Fruit fly (Drosophila melanogaster) whole organism, embryonic: ENCODE results near the gene Tsf2.
A peak's percentile ranks its signal among the peaks of the same experiment; 100 is the strongest.

ENCODE experiments used
- Antp ChIP-seq: fragments of 200-800 bp; sonication (Bioruptor generic); optimal IDR thresholded peaks from 3 replicates; lab custom pipeline; 2016; ENCODE audit warnings: missing biosample characterization, missing genetic modification characterization
- Atf6 ChIP-seq: fragments of 200-800 bp; sonication (Bioruptor generic); IDR thresholded peaks from 2 replicates; pipeline ENCODE4 v1.3.6; 2022; ENCODE audit warnings: missing biosample characterization, missing genetic modification characterization
- Bgb ChIP-seq: fragments of 200-800 bp; sonication (Bioruptor generic); IDR thresholded peaks from 2 replicates; pipeline ENCODE4 v1.3.6; 2022; ENCODE audit warnings: missing biosample characterization, missing genetic modification characterization; ENCODE audit not compliant: partially characterized antibody
- BtbVII ChIP-seq: fragments of 200-800 bp; sonication (Bioruptor generic); optimal IDR thresholded peaks from 3 replicates; lab custom pipeline; 2017; ENCODE audit warnings: missing biosample characterization, mild to moderate bottlenecking, missing genetic modification characterization
- CG10274 ChIP-seq: fragments of 200-800 bp; sonication (Bioruptor generic); optimal IDR thresholded peaks from 3 replicates; lab custom pipeline; 2017; ENCODE audit warnings: missing biosample characterization, mild to moderate bottlenecking, missing genetic modification characterization
- CG10462 ChIP-seq: fragments of 200-800 bp; sonication (Bioruptor generic); optimal IDR thresholded peaks from 2 replicates; lab custom pipeline; 2016; ENCODE audit warnings: missing biosample characterization, missing genetic modification characterization
- CG12104 ChIP-seq: fragments of 200-800 bp; sonication (Bioruptor generic); optimal IDR thresholded peaks from 3 replicates; lab custom pipeline; 2016; ENCODE audit warnings: missing biosample characterization, missing genetic modification characterization
- CG12299 ChIP-seq: fragments of 200-800 bp; sonication (Bioruptor generic); optimal IDR thresholded peaks from 2 replicates; lab custom pipeline; 2018; ENCODE audit warnings: missing biosample characterization, mild to moderate bottlenecking, missing genetic modification characterization
- CG12942 ChIP-seq: fragments of 200-800 bp; sonication (Bioruptor generic); optimal IDR thresholded peaks from 3 replicates; lab custom pipeline; 2016; ENCODE audit warnings: missing biosample characterization, missing genetic modification characterization
- CG17568 ChIP-seq: fragments of 200-800 bp; sonication (Bioruptor generic); optimal IDR thresholded peaks from 2 replicates; lab custom pipeline; 2018; ENCODE audit warnings: missing biosample characterization, mild to moderate bottlenecking, missing genetic modification characterization, moderate library complexity
- CG2202 ChIP-seq: fragments of 200-800 bp; sonication (Bioruptor generic); optimal IDR thresholded peaks from 2 replicates; lab custom pipeline; 2018; ENCODE audit warnings: missing biosample characterization, mild to moderate bottlenecking, missing genetic modification characterization
- CG2889 ChIP-seq: fragments of 200-800 bp; sonication (Bioruptor generic); IDR thresholded peaks from 3 replicates; pipeline ENCODE4 v1.3.6; 2022; ENCODE audit warnings: missing biosample characterization, missing genetic modification characterization
- CG30431 ChIP-seq: fragments of 200-800 bp; sonication (Bioruptor generic); optimal IDR thresholded peaks from 2 replicates; lab custom pipeline; 2017; ENCODE audit warnings: missing biosample characterization, missing genetic modification characterization
- CG31224 ChIP-seq: fragments of 200-800 bp; sonication (Bioruptor generic); IDR thresholded peaks from 2 replicates; pipeline ENCODE4 v1.3.6; 2022; ENCODE audit warnings: missing biosample characterization, missing genetic modification characterization
- CG32532 ChIP-seq: fragments of 200-800 bp; sonication (Bioruptor generic); IDR thresholded peaks from 2 replicates; pipeline ENCODE4 v1.3.6; 2022; ENCODE audit warnings: missing biosample characterization, missing genetic modification characterization
- CG4820 ChIP-seq: fragments of 200-800 bp; sonication (Bioruptor generic); optimal IDR thresholded peaks from 3 replicates; lab custom pipeline; 2016; ENCODE audit warnings: missing biosample characterization, missing genetic modification characterization
- CG5180 ChIP-seq: fragments of 200-800 bp; sonication (Bioruptor generic); optimal IDR thresholded peaks from 3 replicates; lab custom pipeline; 2017; ENCODE audit warnings: missing biosample characterization, missing genetic modification characterization, mild to moderate bottlenecking, moderate library complexity, missing genetic modification reagents
- CG7963 ChIP-seq: fragments of 200-800 bp; sonication (Bioruptor generic); IDR thresholded peaks from 3 replicates; pipeline ENCODE4 v1.3.6; 2022; ENCODE audit warnings: missing biosample characterization, missing genetic modification characterization; ENCODE audit not compliant: partially characterized antibody
- CG8089 ChIP-seq: fragments of 200-800 bp; sonication (Bioruptor generic); optimal IDR thresholded peaks from 3 replicates; lab custom pipeline; 2016; ENCODE audit warnings: missing biosample characterization, missing genetic modification characterization
- CG9609 ChIP-seq: fragments of 200-800 bp; sonication (Bioruptor generic); optimal IDR thresholded peaks from 3 replicates; lab custom pipeline; 2016; ENCODE audit warnings: missing biosample characterization, missing genetic modification characterization
- D19A ChIP-seq: fragments of 200-800 bp; optimal IDR thresholded peaks from 3 replicates; lab custom pipeline; 2019; ENCODE audit warnings: missing biosample characterization, mild to moderate bottlenecking, missing genetic modification characterization, moderate library complexity
- E2f2 ChIP-seq: fragments of 200-800 bp; sonication (Bioruptor generic); IDR thresholded peaks from 2 replicates; pipeline ENCODE4 v1.3.6; 2022; ENCODE audit warnings: missing biosample characterization, missing genetic modification characterization
- Eip74EF ChIP-seq, 2 experiments: fragments of 200-800 bp in 1 of 2; fragments of >200 bp in 1 of 2; sonication (Bioruptor generic) in 1 of 2; optimal IDR thresholded peaks; 2 replicates each; lab custom pipeline; 2017 to 2019; ENCODE audit warnings: missing biosample characterization in 2 of 2, missing genetic modification characterization in 2 of 2, mild to moderate bottlenecking in 1 of 2, moderate library complexity in 1 of 2
- Fer1 ChIP-seq: fragments of 200-800 bp; sonication (Bioruptor generic); optimal IDR thresholded peaks from 2 replicates; lab custom pipeline; 2017; ENCODE audit warnings: missing biosample characterization, mild to moderate bottlenecking, missing genetic modification characterization
- HLH3B ChIP-seq: fragments of 200-800 bp; sonication (Bioruptor generic); IDR thresholded peaks from 2 replicates; pipeline ENCODE4 v1.3.6; 2022; ENCODE audit warnings: missing biosample characterization, missing genetic modification characterization
- Hr51 ChIP-seq, 2 experiments: fragments of 200-800 bp; sonication (Bioruptor generic); optimal IDR thresholded peaks; 2 replicates in 1 of 2; 3 replicates in 1 of 2; lab custom pipeline; 2016 to 2018; ENCODE audit warnings: missing biosample characterization in 2 of 2, missing genetic modification characterization in 2 of 2, mild to moderate bottlenecking in 1 of 2, moderate library complexity in 1 of 2
- MBD-R2 ChIP-seq: fragments of 200-800 bp; sonication (Bioruptor generic); IDR thresholded peaks from 2 replicates; pipeline ENCODE4 v1.3.6; 2022; ENCODE audit warnings: missing biosample characterization, missing genetic modification characterization
- Nf-YA ChIP-seq: fragments of 200-800 bp; sonication (Bioruptor generic); IDR thresholded peaks from 2 replicates; pipeline ENCODE4 v1.3.6; 2022; ENCODE audit warnings: missing biosample characterization, missing genetic modification characterization
- Opbp ChIP-seq: fragments of 200-800 bp; sonication (Bioruptor generic); IDR thresholded peaks from 3 replicates; pipeline ENCODE4 v1.3.6; 2022; ENCODE audit warnings: missing biosample characterization, missing genetic modification characterization; ENCODE audit not compliant: partially characterized antibody
- Rfx ChIP-seq: fragments of 200-800 bp; sonication (Bioruptor generic); IDR thresholded peaks from 2 replicates; pipeline ENCODE4 v1.3.6; 2022; ENCODE audit warnings: missing biosample characterization, missing genetic modification characterization
- Ssrp ChIP-seq: fragments of 200-800 bp; sonication (Bioruptor generic); optimal IDR thresholded peaks from 2 replicates; lab custom pipeline; 2018; ENCODE audit warnings: missing biosample characterization, mild to moderate bottlenecking, missing genetic modification characterization, moderate library complexity
- Xrp1 ChIP-seq: fragments of 200-800 bp; sonication (Bioruptor generic); IDR thresholded peaks from 2 replicates; pipeline ENCODE4 v1.3.6; 2022; ENCODE audit warnings: missing biosample characterization, missing genetic modification characterization
- bbx ChIP-seq: fragments of 200-800 bp; sonication (Bioruptor generic); IDR thresholded peaks from 2 replicates; pipeline ENCODE4 v1.3.6; 2022; ENCODE audit warnings: missing biosample characterization, missing genetic modification characterization; ENCODE audit not compliant: partially characterized antibody
- bcd ChIP-seq: fragments of 200-800 bp; sonication (Bioruptor generic); optimal IDR thresholded peaks from 2 replicates; lab custom pipeline; 2017; ENCODE audit warnings: missing biosample characterization, mild to moderate bottlenecking, missing genetic modification characterization
- btn ChIP-seq: fragments of 200-800 bp; sonication (Bioruptor generic); optimal IDR thresholded peaks from 2 replicates; lab custom pipeline; 2016; ENCODE audit warnings: missing biosample characterization, missing genetic modification characterization
- chn ChIP-seq: fragments of 200-800 bp; sonication (Bioruptor generic); optimal IDR thresholded peaks from 2 replicates; lab custom pipeline; 2016; ENCODE audit warnings: missing biosample characterization, missing genetic modification characterization
- dimm ChIP-seq: fragments of 200-800 bp; sonication (Bioruptor generic); IDR thresholded peaks from 2 replicates; pipeline ENCODE4 v1.3.6; 2022; ENCODE audit warnings: missing biosample characterization, missing genetic modification characterization
- dmrt99B ChIP-seq: fragments of 200-800 bp; sonication (Bioruptor generic); optimal IDR thresholded peaks from 2 replicates; lab custom pipeline; 2018; ENCODE audit warnings: missing biosample characterization, mild to moderate bottlenecking, missing genetic modification characterization, moderate library complexity
- dpn ChIP-seq, 2 experiments: fragments of 200-800 bp; sonication (Bioruptor generic); optimal IDR thresholded peaks; 3 replicates each; lab custom pipeline; 2016; ENCODE audit warnings: missing biosample characterization in 2 of 2, missing genetic modification characterization in 2 of 2
- emc ChIP-seq: fragments of 200-800 bp; sonication (Bioruptor generic); optimal IDR thresholded peaks from 2 replicates; lab custom pipeline; 2016; ENCODE audit warnings: missing biosample characterization, missing genetic modification characterization
- gro ChIP-seq: fragments of 200-800 bp; sonication (Bioruptor generic); optimal IDR thresholded peaks from 2 replicates; lab custom pipeline; 2016; ENCODE audit warnings: missing biosample characterization, missing genetic modification characterization
- gt ChIP-seq: fragments of 200-800 bp; sonication (Bioruptor generic); IDR thresholded peaks from 2 replicates; pipeline ENCODE4 v1.3.6; 2022; ENCODE audit warnings: missing biosample characterization, missing genetic modification characterization
- lmd ChIP-seq: fragments of 200-800 bp; sonication (Bioruptor generic); IDR thresholded peaks from 2 replicates; pipeline ENCODE4 v1.3.6; 2022; ENCODE audit warnings: missing biosample characterization, missing genetic modification characterization
- oc ChIP-seq: fragments of 200-800 bp; sonication (Bioruptor generic); optimal IDR thresholded peaks from 2 replicates; lab custom pipeline; 2018; ENCODE audit warnings: missing biosample characterization, mild to moderate bottlenecking, missing genetic modification characterization, moderate library complexity
- pho ChIP-seq: fragments of 200-800 bp; sonication (Bioruptor generic); optimal IDR thresholded peaks from 2 replicates; lab custom pipeline; 2016; ENCODE audit warnings: missing biosample characterization, missing genetic modification characterization
- ro ChIP-seq: fragments of 200-800 bp; sonication (Bioruptor generic); IDR thresholded peaks from 2 replicates; pipeline ENCODE4 v1.3.6; 2022; ENCODE audit warnings: missing biosample characterization, missing genetic modification characterization
- run ChIP-seq: fragments of 200-800 bp; sonication (Bioruptor generic); optimal IDR thresholded peaks from 3 replicates; lab custom pipeline; 2018; ENCODE audit warnings: missing biosample characterization, mild to moderate bottlenecking, missing genetic modification characterization
- sima ChIP-seq: fragments of 200-800 bp; sonication (Bioruptor generic); optimal IDR thresholded peaks from 2 replicates; lab custom pipeline; 2016; ENCODE audit warnings: missing biosample characterization, missing genetic modification characterization
- so ChIP-seq: fragments of 200-800 bp; sonication (Bioruptor generic); IDR thresholded peaks from 3 replicates; pipeline ENCODE4 v1.3.6; 2022; ENCODE audit warnings: missing biosample characterization, missing genetic modification characterization
- tin ChIP-seq: fragments of 200-800 bp; sonication (Bioruptor generic); optimal IDR thresholded peaks from 3 replicates; lab custom pipeline; 2016; ENCODE audit warnings: missing biosample characterization, missing genetic modification characterization

Tsf2 gene

DNA sequence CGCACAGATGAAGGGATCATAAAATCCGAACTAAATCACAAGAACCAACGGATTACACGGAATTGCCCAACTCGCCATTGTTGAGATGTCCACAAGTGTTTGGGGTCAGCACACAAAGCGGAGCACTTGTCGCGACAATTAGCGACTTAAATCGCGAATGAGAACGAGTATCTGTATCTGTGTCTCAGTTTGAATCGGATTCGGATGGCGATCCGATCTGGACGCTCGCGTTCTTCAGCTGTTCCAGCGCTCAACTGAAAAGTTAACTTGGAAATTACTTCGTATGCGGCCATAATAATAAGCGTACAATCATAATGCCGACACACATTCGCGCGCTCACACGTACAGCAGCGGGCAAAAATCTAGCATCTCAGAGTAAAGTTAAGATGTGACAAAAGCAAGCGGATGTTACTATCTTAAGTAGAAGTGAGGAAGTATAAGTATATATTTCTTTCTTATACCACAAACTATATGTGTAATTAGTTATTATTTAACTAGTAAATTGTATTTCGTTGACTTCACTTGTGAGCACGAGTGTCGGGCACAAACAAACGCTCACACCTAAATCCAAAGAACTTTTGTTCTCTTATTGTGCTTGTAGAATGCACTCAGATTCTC, 43.0 kb downstream of the Tsf2 start, which contains the start of gene CG10660 (continued):
- peak; percentile 71 for TF ChIP-seq E2f2
- TF ChIP-seq CG32532 (GFP tag; lab: Robert Waterston, UW) = peak; percentile 79; the same call in 1 of the 2 replicates
- TF ChIP-seq run = peak; percentile 89
- peak; percentile 69 for TF ChIP-seq dimm (GFP tag; lab: Robert Waterston, UW)
- TF ChIP-seq CG10274 (GFP tag; lab: Kevin White, UChicago) = peak; percentile 12
- peak; percentile 87 for TF ChIP-seq D19A (tag; lab: Kevin White, UChicago)
- peak; percentile 77 for TF ChIP-seq CG2202 (tag; lab: Kevin White, UChicago)
- TF ChIP-seq Antp = peak; percentile 56
- TF ChIP-seq CG5180 (GFP tag; lab: Kevin White, UChicago) = peak; percentile 68
- TF ChIP-seq CG7963 (GFP tag; lab: Robert Waterston, UW) = no peak
- peak; percentile 48 for TF ChIP-seq pho
- peak; percentile 92 for TF ChIP-seq oc (tag; lab: Kevin White, UChicago)
- TF ChIP-seq bcd (GFP tag; lab: Kevin White, UChicago) = peak; percentile 89
- TF ChIP-seq HLH3B (GFP tag; lab: Robert Waterston, UW) = peak; percentile 92
- TF ChIP-seq lmd (GFP tag; lab: Robert Waterston, UW) = peak; percentile 83
- peak; percentile 82 for TF ChIP-seq Nf-YA (GFP tag; lab: Robert Waterston, UW)
- TF ChIP-seq Fer1 (GFP tag; lab: Kevin White, UChicago) = peak; percentile 83
- TF ChIP-seq CG8089 = peak; percentile 32
- peak; percentile 91 for TF ChIP-seq so (GFP tag; lab: Robert Waterston, UW)
- peak; percentile 66 for TF ChIP-seq CG12104
- TF ChIP-seq sima (GFP tag; lab: Kevin White, UChicago) = no peak
- TF ChIP-seq CG4820 = peak; percentile 87
- peak; percentile 71 to 94 for TF ChIP-seq Hr51 (GFP tag; optimal IDR thresholded peaks at IDR 0.05; lab: Kevin White, UChicago)
- no peak for TF ChIP-seq gt (GFP tag; lab: Robert Waterston, UW)
- peak; percentile 94 for TF ChIP-seq dmrt99B
- TF ChIP-seq chn = peak; percentile 67
- TF ChIP-seq btn (GFP tag; lab: Kevin White, UChicago) = peak; percentile 64
- TF ChIP-seq CG12942 = peak; percentile 66
- TF ChIP-seq Bgb = no peak
- TF ChIP-seq Opbp = no peak
- TF ChIP-seq dpn (GFP tag; optimal IDR thresholded peaks at IDR 0.05; lab: Kevin White, UChicago) = peak; percentile 72 to 87
- peak; percentile 83 for TF ChIP-seq CG2889
- TF ChIP-seq CG9609 (GFP tag; lab: Kevin White, UChicago) = peak; percentile 31
- TF ChIP-seq Rfx (GFP tag; lab: Robert Waterston, UW) = peak; percentile 86
- TF ChIP-seq BtbVII (GFP tag; lab: Kevin White, UChicago) = peak; percentile 64
- peak; percentile 54; the same call in 1 of the 2 replicates for TF ChIP-seq MBD-R2 (GFP tag; lab: Robert Waterston, UW)
- no peak for TF ChIP-seq bbx
- peak; percentile 73 for TF ChIP-seq CG30431 (GFP tag; lab: Kevin White, UChicago)
- peak in 1 of 2 experiments; percentile 87 for TF ChIP-seq Eip74EF (GFP tag; optimal IDR thresholded peaks at IDR 0.05; lab: Kevin White, UChicago)
- TF ChIP-seq Atf6 (GFP tag; lab: Robert Waterston, UW) = peak; percentile 86
- no peak for TF ChIP-seq emc (GFP tag; lab: Kevin White, UChicago)
- peak; percentile 85 for TF ChIP-seq Ssrp (tag; lab: Kevin White, UChicago)
- TF ChIP-seq CG12299 (tag; lab: Kevin White, UChicago) = peak; percentile 80
- peak; percentile 84 for TF ChIP-seq tin (GFP tag; lab: Kevin White, UChicago)
- no peak for TF ChIP-seq ro (GFP tag; lab: Robert Waterston, UW)
- TF ChIP-seq CG17568 (GFP tag; lab: Kevin White, UChicago) = peak; percentile 82
- peak; percentile 57 for TF ChIP-seq CG31224 (GFP tag; lab: Robert Waterston, UW)
- TF ChIP-seq Xrp1 (GFP tag; lab: Robert Waterston, UW) = peak; percentile 91
- TF ChIP-seq CG10462 (GFP tag; lab: Kevin White, UChicago) = peak; percentile 43
- TF ChIP-seq gro (GFP tag; lab: Kevin White, UChicago) = no peak
